Fruit fly (Drosophila melanogaster) whole organism, embryonic: ENCODE data around the gene CG13694.
A peak's percentile ranks its signal among the peaks of the same experiment; 100 is the strongest.

Experiments
- Antp ChIP-seq: fragments of 200-800 bp; sonication (Bioruptor generic); optimal IDR thresholded peaks from 3 replicates; lab custom pipeline; 2016; ENCODE audit warnings: missing biosample characterization, missing genetic modification characterization
- C15 ChIP-seq: fragments of 200-800 bp; sonication (Bioruptor generic); IDR thresholded peaks from 3 replicates; pipeline ENCODE4 v1.3.6; 2022; ENCODE audit warnings: missing biosample characterization, missing genetic modification characterization
- CG10147 ChIP-seq: fragments of 200-800 bp; sonication (Bioruptor generic); optimal IDR thresholded peaks from 2 replicates; lab custom pipeline; 2019; ENCODE audit warnings: missing biosample characterization, mild to moderate bottlenecking, missing genetic modification characterization, moderate library complexity
- CG1024 ChIP-seq: fragments of 200-800 bp; sonication (Bioruptor generic); IDR thresholded peaks from 2 replicates; pipeline ENCODE4 v1.3.6; 2022; ENCODE audit warnings: missing biosample characterization, missing genetic modification characterization
- CG10462 ChIP-seq: fragments of 200-800 bp; sonication (Bioruptor generic); optimal IDR thresholded peaks from 2 replicates; lab custom pipeline; 2016; ENCODE audit warnings: missing biosample characterization, missing genetic modification characterization
- CG11093 ChIP-seq: fragments of 200-800 bp; sonication (Bioruptor generic); IDR thresholded peaks from 3 replicates; pipeline ENCODE4 v1.3.6; 2022; ENCODE audit warnings: missing biosample characterization, missing genetic modification characterization
- CG12299 ChIP-seq: fragments of 200-800 bp; sonication (Bioruptor generic); optimal IDR thresholded peaks from 2 replicates; lab custom pipeline; 2018; ENCODE audit warnings: missing biosample characterization, mild to moderate bottlenecking, missing genetic modification characterization
- CG13287 ChIP-seq: fragments of 200-800 bp; sonication (Bioruptor generic); IDR thresholded peaks from 2 replicates; pipeline ENCODE4 v1.3.6; 2022; ENCODE audit warnings: missing biosample characterization, missing genetic modification characterization; ENCODE audit not compliant: partially characterized antibody
- CG13894 ChIP-seq: fragments of 200-800 bp; sonication (Bioruptor generic); optimal IDR thresholded peaks from 3 replicates; lab custom pipeline; 2018; ENCODE audit warnings: missing biosample characterization, mild to moderate bottlenecking, missing genetic modification characterization, moderate library complexity
- CG14014 ChIP-seq: fragments of 200-800 bp; sonication (Bioruptor generic); IDR thresholded peaks from 2 replicates; pipeline ENCODE4 v1.3.6; 2022; ENCODE audit warnings: missing biosample characterization, missing genetic modification characterization
- CG14860 ChIP-seq: fragments of 200-800 bp; sonication (Bioruptor generic); IDR thresholded peaks from 3 replicates; pipeline ENCODE4 v1.3.6; 2022; ENCODE audit warnings: missing biosample characterization, missing genetic modification characterization; ENCODE audit not compliant: partially characterized antibody
- CG17186 ChIP-seq: fragments of 200-800 bp; sonication (Bioruptor generic); optimal IDR thresholded peaks from 3 replicates; lab custom pipeline; 2017; ENCODE audit warnings: missing biosample characterization, missing genetic modification reagents, missing genetic modification characterization
- CG17361 ChIP-seq: fragments of 200-800 bp; sonication (Bioruptor generic); IDR thresholded peaks from 3 replicates; pipeline ENCODE4 v1.3.6; 2022; ENCODE audit warnings: missing biosample characterization, missing genetic modification characterization
- CG18599 ChIP-seq: fragments of 200-800 bp; sonication (Bioruptor generic); optimal IDR thresholded peaks from 3 replicates; lab custom pipeline; 2017; ENCODE audit warnings: missing biosample characterization, missing genetic modification characterization, mild to moderate bottlenecking, moderate library complexity, missing genetic modification reagents
- CG18764 ChIP-seq: fragments of 200-800 bp; sonication (Bioruptor generic); optimal IDR thresholded peaks from 3 replicates; lab custom pipeline; 2016; ENCODE audit warnings: missing biosample characterization, missing genetic modification characterization
- CG3065 ChIP-seq: fragments of 200-800 bp; sonication (Bioruptor generic); optimal IDR thresholded peaks from 2 replicates; lab custom pipeline; 2016; ENCODE audit warnings: missing biosample characterization, missing genetic modification characterization
- CG34224 ChIP-seq: fragments of 200-800 bp; sonication (Bioruptor generic); IDR thresholded peaks from 3 replicates; pipeline ENCODE4 v1.3.6; 2022; ENCODE audit warnings: missing biosample characterization, missing genetic modification characterization; ENCODE audit not compliant: partially characterized antibody
- CG3847 ChIP-seq: fragments of 200-800 bp; sonication (Bioruptor generic); IDR thresholded peaks from 2 replicates; pipeline ENCODE4 v1.3.6; 2022; ENCODE audit warnings: missing biosample characterization, missing genetic modification characterization
- CG7271 ChIP-seq: fragments of 200-800 bp; sonication (Bioruptor generic); optimal IDR thresholded peaks from 2 replicates; lab custom pipeline; 2018; ENCODE audit warnings: missing biosample characterization, mild to moderate bottlenecking, missing genetic modification characterization, moderate library complexity
- CG7745 ChIP-seq: fragments of 200-800 bp; sonication (Bioruptor generic); optimal IDR thresholded peaks from 2 replicates; lab custom pipeline; 2018; ENCODE audit warnings: missing biosample characterization, mild to moderate bottlenecking, missing genetic modification characterization, moderate library complexity
- CG7963 ChIP-seq: fragments of 200-800 bp; sonication (Bioruptor generic); IDR thresholded peaks from 3 replicates; pipeline ENCODE4 v1.3.6; 2022; ENCODE audit warnings: missing biosample characterization, missing genetic modification characterization; ENCODE audit not compliant: partially characterized antibody
- CG9609 ChIP-seq: fragments of 200-800 bp; sonication (Bioruptor generic); optimal IDR thresholded peaks from 3 replicates; lab custom pipeline; 2016; ENCODE audit warnings: missing biosample characterization, missing genetic modification characterization
- CoRest ChIP-seq: fragments of 200-800 bp; sonication (Bioruptor generic); optimal IDR thresholded peaks from 3 replicates; lab custom pipeline; 2018; ENCODE audit warnings: missing biosample characterization, mild to moderate bottlenecking, missing genetic modification characterization, moderate library complexity
- Deaf1 ChIP-seq: fragments of 200-800 bp; optimal IDR thresholded peaks from 3 replicates; lab custom pipeline; 2019; ENCODE audit warnings: missing biosample characterization, mild to moderate bottlenecking, missing genetic modification characterization, moderate library complexity
- HLH3B ChIP-seq: fragments of 200-800 bp; sonication (Bioruptor generic); IDR thresholded peaks from 2 replicates; pipeline ENCODE4 v1.3.6; 2022; ENCODE audit warnings: missing biosample characterization, missing genetic modification characterization
- HLHmδ ChIP-seq: fragments of 200-800 bp; sonication (Bioruptor generic); optimal IDR thresholded peaks from 2 replicates; lab custom pipeline; 2018; ENCODE audit warnings: missing biosample characterization, mild to moderate bottlenecking, missing genetic modification characterization, moderate library complexity
- Hmx ChIP-seq: fragments of 200-800 bp; sonication (Bioruptor generic); optimal IDR thresholded peaks from 2 replicates; lab custom pipeline; 2016; ENCODE audit warnings: missing biosample characterization, missing genetic modification characterization
- Hr39 ChIP-seq: fragments of >200 bp; optimal IDR thresholded peaks from 2 replicates; lab custom pipeline; 2017
- MESR4 ChIP-seq: fragments of 200-800 bp; sonication (Bioruptor generic); optimal IDR thresholded peaks from 2 replicates; lab custom pipeline; 2018; ENCODE audit warnings: missing biosample characterization, mild to moderate bottlenecking, missing genetic modification characterization, moderate library complexity
- NK7.1 ChIP-seq: fragments of 200-800 bp; sonication (Bioruptor generic); optimal IDR thresholded peaks from 3 replicates; lab custom pipeline; 2016; ENCODE audit warnings: missing biosample characterization, missing genetic modification characterization
- Nf-YC ChIP-seq: fragments of 200-800 bp; optimal IDR thresholded peaks from 3 replicates; lab custom pipeline; 2019; ENCODE audit warnings: missing biosample characterization, mild to moderate bottlenecking, missing genetic modification characterization, moderate library complexity
- Opbp ChIP-seq: fragments of 200-800 bp; sonication (Bioruptor generic); IDR thresholded peaks from 3 replicates; pipeline ENCODE4 v1.3.6; 2022; ENCODE audit warnings: missing biosample characterization, missing genetic modification characterization; ENCODE audit not compliant: partially characterized antibody
- Poxn ChIP-seq: fragments of 200-800 bp; sonication (Bioruptor generic); IDR thresholded peaks from 2 replicates; pipeline ENCODE4 v1.3.6; 2022; ENCODE audit warnings: missing biosample characterization, missing genetic modification characterization
- al ChIP-seq: fragments of 200-800 bp; sonication (Bioruptor generic); IDR thresholded peaks from 2 replicates; pipeline ENCODE4 v1.3.6; 2022; ENCODE audit warnings: missing biosample characterization, missing genetic modification characterization
- amos ChIP-seq: fragments of 200-800 bp; sonication (Bioruptor generic); IDR thresholded peaks from 2 replicates; pipeline ENCODE4 v1.3.6; 2022; ENCODE audit warnings: missing biosample characterization, missing genetic modification characterization; ENCODE audit not compliant: partially characterized antibody
- aop ChIP-seq: fragments of 200-800 bp; sonication (Bioruptor generic); IDR thresholded peaks from 2 replicates; pipeline ENCODE4 v1.3.6; 2022; ENCODE audit warnings: missing biosample characterization, missing genetic modification characterization
- bowl ChIP-seq: fragments of 200-800 bp; sonication (Bioruptor generic); IDR thresholded peaks from 2 replicates; pipeline ENCODE4 v1.3.6; 2022; ENCODE audit warnings: missing biosample characterization, missing genetic modification characterization
- dm ChIP-seq: fragments of 200-800 bp; sonication (Bioruptor generic); optimal IDR thresholded peaks from 3 replicates; lab custom pipeline; 2016; ENCODE audit warnings: missing biosample characterization, missing genetic modification characterization
- fu2 ChIP-seq: fragments of 200-800 bp; sonication (Bioruptor generic); optimal IDR thresholded peaks from 2 replicates; lab custom pipeline; 2016; ENCODE audit warnings: missing biosample characterization, missing genetic modification characterization
- gsb-n ChIP-seq: fragments of 200-800 bp; sonication (Bioruptor generic); optimal IDR thresholded peaks from 3 replicates; lab custom pipeline; 2018; ENCODE audit warnings: missing biosample characterization, mild to moderate bottlenecking, missing genetic modification characterization
- h ChIP-seq: fragments of >200 bp; optimal IDR thresholded peaks from 2 replicates; lab custom pipeline; 2017
- insv ChIP-seq, 2 experiments: fragments of 200-800 bp; sonication (Bioruptor generic); optimal IDR thresholded peaks; 3 replicates each; lab custom pipeline; 2016 to 2018; ENCODE audit warnings: missing biosample characterization in 2 of 2, missing genetic modification characterization in 2 of 2
- jigr1 ChIP-seq: fragments of 200-800 bp; sonication (Bioruptor generic); IDR thresholded peaks from 3 replicates; pipeline ENCODE4 v1.3.6; 2022; ENCODE audit warnings: missing biosample characterization, missing genetic modification characterization
- klu ChIP-seq: fragments of 200-800 bp; sonication (Bioruptor generic); IDR thresholded peaks from 2 replicates; pipeline ENCODE4 v1.3.6; 2022; ENCODE audit warnings: missing biosample characterization, missing genetic modification characterization
- lov ChIP-seq, 2 experiments: fragments of 200-800 bp in 1 of 2; fragments of >200 bp in 1 of 2; sonication (Bioruptor generic) in 1 of 2; IDR thresholded peaks in 1 of 2; optimal IDR thresholded peaks in 1 of 2; 2 replicates in 1 of 2; 3 replicates in 1 of 2; pipeline versions ENCODE4 v1.3.6 to Lab custom; 2017 to 2022; ENCODE audit warnings: missing biosample characterization in 1 of 2, missing genetic modification characterization in 1 of 2
- onecut ChIP-seq: fragments of 200-800 bp; sonication (Bioruptor generic); IDR thresholded peaks from 2 replicates; pipeline ENCODE4 v1.3.6; 2022; ENCODE audit warnings: missing biosample characterization, missing genetic modification characterization
- org-1 ChIP-seq: fragments of 200-800 bp; sonication (Bioruptor generic); optimal IDR thresholded peaks from 2 replicates; lab custom pipeline; 2017; ENCODE audit warnings: missing biosample characterization, missing genetic modification characterization
- pum ChIP-seq: fragments of 200-800 bp; sonication (Bioruptor generic); optimal IDR thresholded peaks from 2 replicates; lab custom pipeline; 2016; ENCODE audit warnings: missing biosample characterization, missing genetic modification characterization
- ranshi ChIP-seq: fragments of 200-800 bp; sonication (Bioruptor generic); IDR thresholded peaks from 2 replicates; pipeline ENCODE4 v1.3.6; 2022; ENCODE audit warnings: missing biosample characterization, missing genetic modification characterization
- sna ChIP-seq: fragments of 200-800 bp; sonication (Bioruptor generic); IDR thresholded peaks from 2 replicates; pipeline ENCODE4 v1.3.6; 2022; ENCODE audit warnings: missing biosample characterization, missing genetic modification characterization; ENCODE audit not compliant: partially characterized antibody
- trh ChIP-seq: fragments of 200-800 bp; sonication (Bioruptor generic); optimal IDR thresholded peaks from 2 replicates; lab custom pipeline; 2016; ENCODE audit warnings: missing biosample characterization, missing genetic modification characterization
- zfh1 ChIP-seq: fragments of 200-800 bp; sonication (Bioruptor generic); IDR thresholded peaks from 3 replicates; pipeline ENCODE4 v1.3.6; 2022; ENCODE audit warnings: missing biosample characterization, missing genetic modification characterization

Gene CG13694

DNA sequence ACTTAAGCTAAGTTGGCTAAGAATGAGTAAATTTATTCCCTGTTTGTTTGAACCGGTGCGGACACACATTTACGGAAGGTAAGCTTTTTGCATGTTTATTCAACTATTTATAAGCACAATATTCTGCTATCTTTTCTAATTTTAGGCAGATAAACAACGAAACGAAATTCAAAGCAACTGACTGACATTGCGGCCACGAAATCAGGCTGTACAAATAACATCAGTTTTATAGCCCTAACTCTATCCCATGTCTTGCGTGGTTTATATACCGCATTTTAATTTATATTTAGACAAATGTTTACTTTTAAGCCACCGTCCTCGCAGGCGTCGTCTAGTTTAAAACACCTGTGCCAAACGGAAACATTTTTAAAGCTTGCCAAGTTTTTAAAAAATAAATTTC, 31.2 kb downstream of the CG13694 start (continued):
- TF ChIP-seq trh (GFP tag; lab: Kevin White, UChicago) (no peak), CoRest (tag; lab: Kevin White, UChicago) (no peak), CG14860 (GFP tag; lab: Robert Waterston, UW) (no peak), h (lab: Kevin White, UChicago) (no peak), jigr1 (no peak), Opbp (GFP tag; lab: Robert Waterston, UW) (no peak), CG10462 (GFP tag; lab: Kevin White, UChicago) (no peak), insv (GFP tag; optimal IDR thresholded peaks at IDR 0.05; lab: Kevin White, UChicago) (no peak), CG17186 (no peak), CG10147 (GFP tag; lab: Kevin White, UChicago) (peak; percentile 3), CG7745 (no peak), pum (GFP tag; lab: Kevin White, UChicago) (no peak), zfh1 (GFP tag; lab: Robert Waterston, UW) (no peak), CG18599 (GFP tag; lab: Kevin White, UChicago) (peak; percentile 65), CG3847 (GFP tag; lab: Robert Waterston, UW) (no peak), CG34224 (GFP tag; lab: Robert Waterston, UW) (no peak), Nf-YC (tag; lab: Kevin White, UChicago) (no peak), org-1 (GFP tag; lab: Kevin White, UChicago) (no peak), CG7271 (tag; lab: Kevin White, UChicago) (no peak), bowl (no peak), Poxn (GFP tag; lab: Robert Waterston, UW) (no peak), Hmx (no peak), C15 (no peak), onecut (GFP tag; lab: Robert Waterston, UW) (no peak), fu2 (GFP tag; lab: Kevin White, UChicago) (no peak), sna (GFP tag; lab: Robert Waterston, UW) (no peak), al (GFP tag; lab: Robert Waterston, UW) (no peak), CG14014 (peak; percentile 33; the same call in 1 of the 2 replicates), lov (optimal IDR thresholded peaks at IDR 0.05; lab: Kevin White, UChicago) (no peak), lov (GFP tag; IDR thresholded peaks at IDR 0.05; lab: Robert Waterston, UW) (no peak), amos (GFP tag; lab: Robert Waterston, UW) (no peak), dm (no peak), NK7.1 (no peak), CG7963 (GFP tag; lab: Robert Waterston, UW) (no peak), Hr39 (lab: Kevin White, UChicago) (no peak), Antp (GFP tag; lab: Kevin White, UChicago) (no peak), CG3065 (GFP tag; lab: Kevin White, UChicago) (no peak), klu (GFP tag; lab: Robert Waterston, UW) (no peak), gsb-n (tag; lab: Kevin White, UChicago) (no peak), CG11093 (GFP tag; lab: Robert Waterston, UW) (no peak), CG13894 (tag; lab: Kevin White, UChicago) (peak; percentile 24), CG1024 (GFP tag; lab: Robert Waterston, UW) (no peak), CG13287 (GFP tag; lab: Robert Waterston, UW) (no peak), MESR4 (GFP tag; lab: Kevin White, UChicago) (no peak), CG9609 (GFP tag; lab: Kevin White, UChicago) (no peak), HLH3B (GFP tag; lab: Robert Waterston, UW) (no peak), HLHmδ (GFP tag; lab: Kevin White, UChicago) (no peak), CG12299 (no peak), Deaf1 (tag; lab: Kevin White, UChicago) (no peak), ranshi (GFP tag; lab: Robert Waterston, UW) (no peak), CG17361 (GFP tag; lab: Robert Waterston, UW) (no peak), aop (no peak), CG18764 (GFP tag; lab: Kevin White, UChicago) (no peak)
